Worm (Caenorhabditis elegans): Measurements from ENCODE around the gene sdz-4.
"Not testable (repeated sequence)": the region's sequence is repeated elsewhere in the genome, so short reads cannot be mapped to it uniquely, and the experiment has no call there.

Gene sdz-4

DNA sequence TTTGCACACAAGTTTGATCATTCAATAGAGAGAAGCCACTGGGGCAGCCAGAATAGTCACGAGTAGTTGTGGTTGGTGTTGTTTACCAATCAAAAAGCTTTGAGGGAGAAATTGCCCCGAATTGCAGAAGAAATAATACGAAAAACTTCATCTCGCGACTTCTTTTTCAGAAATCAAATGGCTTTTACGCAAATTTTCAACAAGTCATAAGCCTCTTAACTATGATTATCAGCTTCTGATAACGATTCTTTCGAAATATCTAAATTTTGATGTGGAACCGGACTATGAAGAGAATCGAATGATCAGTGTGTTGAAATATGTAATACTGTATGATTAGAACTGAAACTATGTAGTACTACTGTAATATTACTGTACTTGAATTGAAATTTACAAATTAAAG is 38.4 kb upstream of the sdz-4 start:
- TF ChIP-seq B0310.2 (tag; optimal IDR thresholded peaks at IDR 0.05) (no peak), hmbx-1 (tag; optimal IDR thresholded peaks at IDR 0.05) (no peak), ama-1 (optimal IDR thresholded peaks at IDR 0.05) (no peak), ceh-36 (tag; optimal IDR thresholded peaks at IDR 0.05) (no peak), flt-1 (GFP tag; IDR thresholded peaks at IDR 0.05) (no peak), aly-1 (tag; optimal IDR thresholded peaks at IDR 0.05) (no peak), hnd-1 (tag; optimal IDR thresholded peaks at IDR 0.05) (no peak), ceh-13 (GFP tag; optimal IDR thresholded peaks at IDR 0.05) (no peak), tbx-11 (GFP tag; IDR thresholded peaks at IDR 0.05) (no peak), F13C5.2 (tag; optimal IDR thresholded peaks at IDR 0.05) (no peak), scrt-1 (GFP tag; IDR thresholded peaks at IDR 0.05) (no peak), hmg-4 (GFP tag; optimal IDR thresholded peaks at IDR 0.05) (no peak), sea-1 (GFP tag; conservative IDR thresholded peaks at IDR 0.05) (no peak), tra-4 (tag; optimal IDR thresholded peaks at IDR 0.05) (no peak), tbx-37 (GFP tag; conservative IDR thresholded peaks at IDR 0.05) (no peak), ets-7 (tag; optimal IDR thresholded peaks at IDR 0.05) (no peak), pes-1 (GFP tag; IDR thresholded peaks at IDR 0.05) (no peak)

DNA sequence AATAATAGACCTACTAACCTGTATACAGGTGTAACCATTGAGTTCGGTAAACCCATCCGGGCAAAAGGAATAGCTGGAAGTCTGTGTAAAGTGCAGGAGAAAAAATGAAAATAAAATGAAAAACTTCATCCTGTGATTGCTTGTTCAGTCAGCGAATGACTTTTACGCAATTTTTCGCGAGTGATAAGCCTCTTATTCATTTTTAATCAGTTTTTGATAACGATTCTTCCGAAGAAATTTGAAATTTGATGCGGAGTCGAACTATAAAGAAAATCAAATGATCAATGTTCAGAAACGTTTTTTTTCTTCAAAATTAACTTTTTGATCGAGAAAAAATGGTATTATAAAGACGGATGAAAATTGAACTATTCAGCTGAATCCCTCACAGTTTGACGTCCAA is 35.9 kb upstream of the sdz-4 start:
- TF ChIP-seq aly-1 (tag; optimal IDR thresholded peaks at IDR 0.05) (no peak), ets-7 (tag; optimal IDR thresholded peaks at IDR 0.05) (no peak), hnd-1 (tag; optimal IDR thresholded peaks at IDR 0.05) (no peak), tbx-11 (GFP tag; IDR thresholded peaks at IDR 0.05) (no peak), pes-1 (GFP tag; IDR thresholded peaks at IDR 0.05) (no peak), ceh-13 (GFP tag; optimal IDR thresholded peaks at IDR 0.05) (no peak), F13C5.2 (tag; optimal IDR thresholded peaks at IDR 0.05) (no peak), hmg-4 (GFP tag; optimal IDR thresholded peaks at IDR 0.05) (no peak), scrt-1 (GFP tag; IDR thresholded peaks at IDR 0.05) (no peak), tbx-37 (GFP tag; conservative IDR thresholded peaks at IDR 0.05) (no peak), tra-4 (tag; optimal IDR thresholded peaks at IDR 0.05) (no peak), flt-1 (GFP tag; IDR thresholded peaks at IDR 0.05) (no peak), ceh-36 (tag; optimal IDR thresholded peaks at IDR 0.05) (no peak), sea-1 (GFP tag; conservative IDR thresholded peaks at IDR 0.05) (no peak), ama-1 (optimal IDR thresholded peaks at IDR 0.05) (no peak)

- TF ChIP-seq hmbx-1 (tag; optimal IDR thresholded peaks at IDR 0.05) (no peak), ceh-36 (tag; optimal IDR thresholded peaks at IDR 0.05) (no peak), sea-1 (GFP tag; conservative IDR thresholded peaks at IDR 0.05) (no peak), tra-4 (tag; optimal IDR thresholded peaks at IDR 0.05) (no peak), F13C5.2 (tag; optimal IDR thresholded peaks at IDR 0.05) (no peak), aly-1 (tag; optimal IDR thresholded peaks at IDR 0.05) (no peak), B0310.2 (tag; optimal IDR thresholded peaks at IDR 0.05) (no peak), hnd-1 (tag; optimal IDR thresholded peaks at IDR 0.05) (no peak), flt-1 (GFP tag; IDR thresholded peaks at IDR 0.05) (no peak), tbx-11 (GFP tag; IDR thresholded peaks at IDR 0.05) (no peak), ets-7 (tag; optimal IDR thresholded peaks at IDR 0.05) (no peak)
Observed at ce11 chrII:923521-923920, 35.2 kb upstream of the sdz-4 start, which contains the start of gene fbxc-28. fbxc-28 (plus strand) TSS chrII:923821.

ce11 chrII:927331-927730 is 31.4 kb upstream of the sdz-4 start, which contains the start of gene R07C3.13:
R07C3.13 (minus strand) TSS chrII:927431.
- no peak for TF ChIP-seq pes-1 (GFP tag; IDR thresholded peaks at IDR 0.05)
- no peak for TF ChIP-seq B0310.2 (tag; optimal IDR thresholded peaks at IDR 0.05)
- TF ChIP-seq ets-7 (tag; optimal IDR thresholded peaks at IDR 0.05): no peak
- no peak for TF ChIP-seq ceh-13 (GFP tag; optimal IDR thresholded peaks at IDR 0.05)
- TF ChIP-seq flt-1 (GFP tag; IDR thresholded peaks at IDR 0.05): no peak
- TF ChIP-seq aly-1 (tag; optimal IDR thresholded peaks at IDR 0.05): no peak
- no peak for TF ChIP-seq tra-4 (tag; optimal IDR thresholded peaks at IDR 0.05)
- TF ChIP-seq scrt-1 (GFP tag; IDR thresholded peaks at IDR 0.05): no peak
- no peak for TF ChIP-seq ceh-36 (tag; optimal IDR thresholded peaks at IDR 0.05)
- no peak for TF ChIP-seq hnd-1 (tag; optimal IDR thresholded peaks at IDR 0.05)
- no peak for TF ChIP-seq hmg-4 (GFP tag; optimal IDR thresholded peaks at IDR 0.05)

ce11 chrII:930871-931270 is 27.8 kb upstream of the sdz-4 start, which contains the start of gene fbxc-34:
fbxc-34 (plus strand) TSS chrII:931171.
- TF ChIP-seq ceh-36 (tag; optimal IDR thresholded peaks at IDR 0.05); tbx-37 (GFP tag; conservative IDR thresholded peaks at IDR 0.05); flt-1 (GFP tag; IDR thresholded peaks at IDR 0.05): not testable (repeated sequence)

DNA sequence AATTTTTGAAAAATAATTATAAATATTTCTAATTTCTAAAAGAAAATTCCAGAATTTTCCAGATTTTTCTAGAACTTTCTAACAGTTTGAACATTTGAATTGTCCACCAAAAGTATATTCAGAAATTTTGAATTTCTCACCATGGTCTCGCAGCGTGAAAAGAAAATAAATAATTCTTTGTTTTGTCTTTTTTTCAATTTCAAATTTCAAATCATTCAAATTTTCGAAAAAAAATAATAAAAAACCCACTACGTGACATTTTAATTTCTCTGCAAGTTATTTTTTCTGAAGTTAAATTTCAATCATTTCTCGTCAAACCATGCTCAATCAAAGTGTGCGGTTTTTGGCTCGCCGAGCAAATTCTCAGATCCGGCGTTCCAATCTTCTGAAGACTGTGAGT is 26.0 kb upstream of the sdz-4 start, which contains the start of gene acs-15:
Gene acs-15 (plus strand): TSS at position 301 of the 400 bp plus-strand sequence.
- TF ChIP-seq hmg-4 (GFP tag; optimal IDR thresholded peaks at IDR 0.05) (no peak), ceh-36 (tag; optimal IDR thresholded peaks at IDR 0.05) (no peak), hmbx-1 (tag; optimal IDR thresholded peaks at IDR 0.05) (no peak), tra-4 (tag; optimal IDR thresholded peaks at IDR 0.05) (no peak), aly-1 (tag; optimal IDR thresholded peaks at IDR 0.05) (no peak), tbx-37 (GFP tag; conservative IDR thresholded peaks at IDR 0.05) (no peak), flt-1 (GFP tag; IDR thresholded peaks at IDR 0.05) (no peak), tbx-11 (GFP tag; IDR thresholded peaks at IDR 0.05) (no peak), ceh-13 (GFP tag; optimal IDR thresholded peaks at IDR 0.05) (no peak), scrt-1 (GFP tag; IDR thresholded peaks at IDR 0.05) (no peak), ama-1 (optimal IDR thresholded peaks at IDR 0.05) (no peak), F13C5.2 (tag; optimal IDR thresholded peaks at IDR 0.05) (no peak), hnd-1 (tag; optimal IDR thresholded peaks at IDR 0.05) (no peak), ets-7 (tag; optimal IDR thresholded peaks at IDR 0.05) (no peak), sea-1 (GFP tag; conservative IDR thresholded peaks at IDR 0.05) (no peak), B0310.2 (tag; optimal IDR thresholded peaks at IDR 0.05) (no peak)

ce11 chrII:937265-937664 is 21.5 kb upstream of the sdz-4 start:
- TF ChIP-seq hmg-4 (GFP tag; optimal IDR thresholded peaks at IDR 0.05) (no peak), sea-1 (GFP tag; conservative IDR thresholded peaks at IDR 0.05) (0 out of 2 replicates have a peak, but pooled peaks have one; percentile 22)

DNA sequence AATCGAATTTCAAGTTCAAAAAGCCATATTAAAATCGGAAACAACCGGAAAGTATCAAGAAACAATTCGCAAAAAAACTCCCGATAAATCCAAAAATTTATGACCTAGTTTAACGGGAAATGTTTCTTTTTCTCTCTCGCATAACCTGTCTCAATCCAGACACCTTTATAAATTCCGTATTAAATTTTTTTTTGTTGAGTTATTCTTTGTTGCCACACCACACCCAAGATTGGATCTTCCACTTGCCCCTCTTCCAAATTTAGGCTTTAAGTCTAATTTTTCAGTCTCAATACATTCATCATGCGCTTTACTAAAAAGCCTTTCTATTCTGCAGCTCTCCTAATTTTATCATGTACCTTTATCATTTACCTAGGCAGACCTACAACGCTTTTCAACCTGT is 20.2 kb upstream of the sdz-4 start, which contains the start of gene R07C3.3:
Gene R07C3.3 (plus strand): TSS at position 301 of the 400 bp plus-strand sequence.
- TF ChIP-seq hmbx-1 (tag; optimal IDR thresholded peaks at IDR 0.05) (no peak), scrt-1 (GFP tag; IDR thresholded peaks at IDR 0.05) (no peak), pes-1 (GFP tag; IDR thresholded peaks at IDR 0.05) (no peak), tra-4 (tag; optimal IDR thresholded peaks at IDR 0.05) (no peak), ama-1 (optimal IDR thresholded peaks at IDR 0.05) (no peak), ets-7 (tag; optimal IDR thresholded peaks at IDR 0.05) (no peak)

Data from whole organism, early embryonic.